Fruit fly (Drosophila melanogaster) whole organism, embryonic: ENCODE data around the gene CG3632.

Experiments
- ATbp ChIP-seq: fragments of 200-800 bp; sonication (Bioruptor generic); optimal IDR thresholded peaks from 2 replicates; lab custom pipeline; 2017; ENCODE audit warnings: missing biosample characterization, mild to moderate bottlenecking, missing genetic modification characterization, missing genetic modification reagents
- Antp ChIP-seq: fragments of 200-800 bp; sonication (Bioruptor generic); optimal IDR thresholded peaks from 3 replicates; lab custom pipeline; 2016; ENCODE audit warnings: missing biosample characterization, missing genetic modification characterization
- Blimp-1 ChIP-seq: fragments of 200-800 bp; sonication (Bioruptor generic); optimal IDR thresholded peaks from 3 replicates; lab custom pipeline; 2018; ENCODE audit warnings: missing biosample characterization, missing genetic modification characterization, mild to moderate bottlenecking, moderate library complexity, missing genetic modification reagents
- Bteb2 ChIP-seq: fragments of 200-800 bp; sonication (Bioruptor generic); optimal IDR thresholded peaks from 2 replicates; lab custom pipeline; 2016; ENCODE audit warnings: missing biosample characterization, missing genetic modification characterization
- CG11456 ChIP-seq: fragments of 200-800 bp; sonication (Bioruptor generic); IDR thresholded peaks from 3 replicates; pipeline ENCODE4 v1.3.6; 2022; ENCODE audit warnings: missing biosample characterization, missing genetic modification characterization
- CG11504 ChIP-seq: fragments of 200-800 bp; sonication (Bioruptor generic); optimal IDR thresholded peaks from 3 replicates; lab custom pipeline; 2019; ENCODE audit warnings: missing biosample characterization, mild to moderate bottlenecking, missing genetic modification characterization, moderate library complexity
- CG12071 ChIP-seq: fragments of 200-800 bp; sonication (Bioruptor generic); optimal IDR thresholded peaks from 3 replicates; lab custom pipeline; 2018; ENCODE audit warnings: missing biosample characterization, mild to moderate bottlenecking, missing genetic modification characterization
- CG12155 ChIP-seq: fragments of 200-800 bp; sonication (Bioruptor generic); optimal IDR thresholded peaks from 3 replicates; lab custom pipeline; 2016; ENCODE audit warnings: missing biosample characterization, missing genetic modification characterization
- CG13424 ChIP-seq: fragments of 200-800 bp; sonication (Bioruptor generic); optimal IDR thresholded peaks from 2 replicates; lab custom pipeline; 2019; ENCODE audit warnings: missing biosample characterization, mild to moderate bottlenecking, missing genetic modification characterization, moderate library complexity
- CG14014 ChIP-seq: fragments of 200-800 bp; sonication (Bioruptor generic); IDR thresholded peaks from 2 replicates; pipeline ENCODE4 v1.3.6; 2022; ENCODE audit warnings: missing biosample characterization, missing genetic modification characterization
- CG15011 ChIP-seq: fragments of 200-800 bp; sonication (Bioruptor generic); optimal IDR thresholded peaks from 3 replicates; lab custom pipeline; 2018; ENCODE audit warnings: missing biosample characterization, mild to moderate bottlenecking, missing genetic modification characterization
- CG17186 ChIP-seq: fragments of 200-800 bp; sonication (Bioruptor generic); optimal IDR thresholded peaks from 3 replicates; lab custom pipeline; 2017; ENCODE audit warnings: missing biosample characterization, missing genetic modification reagents, missing genetic modification characterization
- CG17829 ChIP-seq: fragments of 200-800 bp; optimal IDR thresholded peaks from 2 replicates; lab custom pipeline; 2019; ENCODE audit warnings: missing biosample characterization, mild to moderate bottlenecking, missing genetic modification characterization, moderate library complexity
- CG2116 ChIP-seq: fragments of 200-800 bp; sonication (Bioruptor generic); optimal IDR thresholded peaks from 3 replicates; lab custom pipeline; 2018; ENCODE audit warnings: missing biosample characterization, mild to moderate bottlenecking, missing genetic modification characterization
- CG2199 ChIP-seq: fragments of 200-800 bp; sonication (Bioruptor generic); IDR thresholded peaks from 3 replicates; pipeline ENCODE4 v1.3.6; 2022; ENCODE audit warnings: missing biosample characterization, missing genetic modification characterization
- CG2202 ChIP-seq: fragments of 200-800 bp; sonication (Bioruptor generic); optimal IDR thresholded peaks from 2 replicates; lab custom pipeline; 2018; ENCODE audit warnings: missing biosample characterization, mild to moderate bottlenecking, missing genetic modification characterization
- CG3726 ChIP-seq: fragments of 200-800 bp; sonication (Bioruptor generic); IDR thresholded peaks from 3 replicates; pipeline ENCODE4, ENCODE4 v1.3.6; 2022; ENCODE audit warnings: missing biosample characterization, missing genetic modification characterization
- CG4360 ChIP-seq: fragments of 200-800 bp; sonication (Bioruptor generic); IDR thresholded peaks from 2 replicates; pipeline ENCODE4 v1.3.6; 2022; ENCODE audit warnings: missing biosample characterization, missing genetic modification characterization
- CG4404 ChIP-seq: fragments of 200-800 bp; sonication (Bioruptor generic); IDR thresholded peaks from 2 replicates; pipeline ENCODE4 v1.3.6; 2022; ENCODE audit warnings: missing biosample characterization, missing genetic modification characterization
- CG6654 ChIP-seq: fragments of 200-800 bp; sonication (Bioruptor generic); optimal IDR thresholded peaks from 2 replicates; lab custom pipeline; 2017; ENCODE audit warnings: missing biosample characterization, mild to moderate bottlenecking, missing genetic modification characterization
- CG9817 ChIP-seq: fragments of 200-800 bp; sonication (Bioruptor generic); optimal IDR thresholded peaks from 2 replicates; lab custom pipeline; 2018; ENCODE audit warnings: missing biosample characterization, mild to moderate bottlenecking, missing genetic modification characterization, moderate library complexity
- CTCF ChIP-seq: fragments of 200-800 bp; sonication (Bioruptor generic); optimal IDR thresholded peaks from 2 replicates; lab custom pipeline; 2017; ENCODE audit warnings: missing biosample characterization, mild to moderate bottlenecking, missing genetic modification characterization, moderate library complexity
- Chrac-16 ChIP-seq: fragments of 200-800 bp; sonication (Bioruptor generic); optimal IDR thresholded peaks from 3 replicates; lab custom pipeline; 2016; ENCODE audit warnings: missing biosample characterization, missing genetic modification characterization
- D ChIP-seq, 2 experiments: fragments of 200-800 bp in 1 of 2; fragments of >200 bp in 1 of 2; sonication (Bioruptor generic) in 1 of 2; optimal IDR thresholded peaks; 2 replicates in 1 of 2; 3 replicates in 1 of 2; lab custom pipeline; 2017; ENCODE audit warnings: mild to moderate bottlenecking in 1 of 2, missing biosample characterization in 1 of 2, missing genetic modification characterization in 1 of 2, missing genetic modification reagents in 1 of 2
- Eip74EF ChIP-seq, 2 experiments: fragments of 200-800 bp in 1 of 2; fragments of >200 bp in 1 of 2; sonication (Bioruptor generic) in 1 of 2; optimal IDR thresholded peaks; 2 replicates each; lab custom pipeline; 2017 to 2019; ENCODE audit warnings: missing biosample characterization in 2 of 2, missing genetic modification characterization in 2 of 2, mild to moderate bottlenecking in 1 of 2, moderate library complexity in 1 of 2
- HmgD ChIP-seq: fragments of 200-800 bp; sonication (Bioruptor generic); optimal IDR thresholded peaks from 3 replicates; lab custom pipeline; 2016; ENCODE audit warnings: missing biosample characterization, missing genetic modification characterization
- Kr ChIP-seq: fragments of 200-800 bp; sonication (Bioruptor generic); optimal IDR thresholded peaks from 2 replicates; lab custom pipeline; 2017; ENCODE audit warnings: missing biosample characterization, mild to moderate bottlenecking, missing genetic modification characterization
- Lhr ChIP-seq: fragments of 200-800 bp; sonication (Bioruptor generic); optimal IDR thresholded peaks from 3 replicates; lab custom pipeline; 2017; ENCODE audit warnings: mild to moderate bottlenecking, missing biosample characterization, missing genetic modification reagents, missing genetic modification characterization
- Neu2 ChIP-seq: fragments of 200-800 bp; sonication (Bioruptor generic); optimal IDR thresholded peaks from 3 replicates; lab custom pipeline; 2016; ENCODE audit warnings: missing biosample characterization, missing genetic modification characterization, borderline replicate concordance
- Tbp ChIP-seq: fragments of >200 bp; optimal IDR thresholded peaks from 2 replicates; lab custom pipeline; 2018; ENCODE audit warnings: missing biosample characterization, missing genetic modification characterization
- Usf ChIP-seq: fragments of 200-800 bp; sonication (Bioruptor generic); optimal IDR thresholded peaks from 2 replicates; lab custom pipeline; 2017; ENCODE audit warnings: missing genotype, missing biosample characterization, missing genetic modification characterization
- ab ChIP-seq: fragments of 200-800 bp; sonication (Bioruptor generic); optimal IDR thresholded peaks from 2 replicates; lab custom pipeline; 2016; ENCODE audit warnings: missing biosample characterization, missing genetic modification characterization
- exex ChIP-seq: fragments of 200-800 bp; sonication (Bioruptor generic); optimal IDR thresholded peaks from 4 replicates; lab custom pipeline; 2018; ENCODE audit warnings: missing biosample characterization, mild to moderate bottlenecking, missing genetic modification characterization, moderate library complexity
- fru ChIP-seq: fragments of >200 bp; optimal IDR thresholded peaks from 2 replicates; lab custom pipeline; 2017
- hb ChIP-seq: fragments of 200-800 bp; sonication (Bioruptor generic); IDR thresholded peaks from 3 replicates; pipeline ENCODE4 v1.3.6; 2022; ENCODE audit warnings: missing biosample characterization, missing genetic modification characterization; ENCODE audit not compliant: partially characterized antibody
- her ChIP-seq: fragments of 200-800 bp; sonication (Bioruptor generic); optimal IDR thresholded peaks from 2 replicates; lab custom pipeline; 2016; ENCODE audit warnings: missing biosample characterization, missing genetic modification characterization
- ind ChIP-seq: fragments of 200-800 bp; sonication (Bioruptor generic); optimal IDR thresholded peaks from 3 replicates; lab custom pipeline; 2016; ENCODE audit warnings: missing biosample characterization, missing genetic modification characterization
- jing ChIP-seq: fragments of 200-800 bp; sonication (Bioruptor generic); optimal IDR thresholded peaks from 2 replicates; lab custom pipeline; 2018; ENCODE audit warnings: missing biosample characterization, mild to moderate bottlenecking, missing genetic modification characterization
- jumu ChIP-seq: fragments of 200-800 bp; sonication (Bioruptor generic); optimal IDR thresholded peaks from 3 replicates; lab custom pipeline; 2016; ENCODE audit warnings: missing biosample characterization, missing genetic modification characterization
- klu ChIP-seq: fragments of 200-800 bp; sonication (Bioruptor generic); IDR thresholded peaks from 2 replicates; pipeline ENCODE4 v1.3.6; 2022; ENCODE audit warnings: missing biosample characterization, missing genetic modification characterization
- nmo ChIP-seq: fragments of 200-800 bp; sonication (Bioruptor generic); optimal IDR thresholded peaks from 2 replicates; lab custom pipeline; 2018; ENCODE audit warnings: missing biosample characterization, mild to moderate bottlenecking, missing genetic modification characterization, moderate library complexity
- pan ChIP-seq, 4 experiments: fragments of >200 bp in 3 of 4; fragments of 200-800 bp in 1 of 4; sonication (Bioruptor generic) in 1 of 4; optimal IDR thresholded peaks in 3 of 4; IDR thresholded peaks in 1 of 4; 2 replicates each; pipeline versions ENCODE4 v1.3.6 to Lab custom; 2017 to 2022; ENCODE audit warnings: missing biosample characterization in 2 of 4, missing genetic modification characterization in 2 of 4, mixed read lengths in 1 of 4
- pita ChIP-seq: fragments of 200-800 bp; sonication (Bioruptor generic); optimal IDR thresholded peaks from 2 replicates; lab custom pipeline; 2017; ENCODE audit warnings: missing biosample characterization, mild to moderate bottlenecking, missing genetic modification characterization
- repo ChIP-seq: fragments of 200-800 bp; sonication (Bioruptor generic); optimal IDR thresholded peaks from 2 replicates; lab custom pipeline; 2016; ENCODE audit warnings: missing biosample characterization, missing genetic modification characterization
- row ChIP-seq: fragments of 200-800 bp; sonication (Bioruptor generic); IDR thresholded peaks from 3 replicates; pipeline ENCODE4 v1.3.6; 2022; ENCODE audit warnings: missing biosample characterization, missing genetic modification characterization
- slou ChIP-seq: fragments of 200-800 bp; sonication (Bioruptor generic); optimal IDR thresholded peaks from 3 replicates; lab custom pipeline; 2016; ENCODE audit warnings: missing biosample characterization, missing genetic modification characterization
- tio ChIP-seq: fragments of 200-800 bp; sonication (Bioruptor generic); optimal IDR thresholded peaks from 2 replicates; lab custom pipeline; 2017; ENCODE audit warnings: missing biosample characterization, missing genetic modification characterization, inconsistent platforms
- tna ChIP-seq: fragments of 200-800 bp; sonication (Bioruptor generic); IDR thresholded peaks from 2 replicates; pipeline ENCODE4 v1.3.6; 2022; ENCODE audit warnings: missing biosample characterization, missing genetic modification characterization; ENCODE audit not compliant: partially characterized antibody
- z ChIP-seq: fragments of 200-800 bp; sonication (Bioruptor generic); IDR thresholded peaks from 3 replicates; pipeline ENCODE4 v1.3.6; 2022; ENCODE audit warnings: missing biosample characterization, missing genetic modification characterization

CG3632 gene

dm6 chrX:16279340-16279941 is 17.0 kb upstream of the CG3632 start (continued):
- TF ChIP-seq Tbp (no peak), exex (tag; lab: Kevin White, UChicago) (no peak), Bteb2 (peak; percentile 22), Lhr (peak; percentile 39), Antp (GFP tag; lab: Kevin White, UChicago) (peak; percentile 95), pita (no peak), CG3726 (GFP tag; lab: Robert Waterston, UW) (peak; percentile 86; the same call in 1 of the 3 replicates), her (GFP tag; lab: Kevin White, UChicago) (peak; percentile 45), CG4404 (GFP tag; lab: Robert Waterston, UW) (peak; percentile 91), hb (GFP tag; lab: Robert Waterston, UW) (no peak), row (GFP tag; lab: Robert Waterston, UW) (peak; percentile 92), Eip74EF (GFP tag; optimal IDR thresholded peaks at IDR 0.05; lab: Kevin White, UChicago) (peak in 1 of 2 experiments; percentile 56), Blimp-1 (GFP tag; lab: Kevin White, UChicago) (peak; percentile 68), CG9817 (tag; lab: Kevin White, UChicago) (peak; percentile 72), tio (GFP tag; lab: Kevin White, UChicago) (peak; percentile 71), CG14014 (peak; percentile 82), ab (peak; percentile 43), z (GFP tag; lab: Robert Waterston, UW) (no peak), jumu (GFP tag; lab: Kevin White, UChicago) (peak; percentile 93), repo (GFP tag; lab: Kevin White, UChicago) (peak; percentile 22), CG2202 (tag; lab: Kevin White, UChicago) (peak; percentile 39), HmgD (GFP tag; lab: Kevin White, UChicago) (peak; percentile 41), CG17186 (peak; percentile 22), slou (peak; percentile 30), ATbp (GFP tag; lab: Kevin White, UChicago) (peak; percentile 81), Usf (GFP tag; lab: Kevin White, UChicago) (peak; percentile 68), tna (no peak), Kr (no peak), CG12071 (GFP tag; lab: Kevin White, UChicago) (peak; percentile 70), CG6654 (GFP tag; lab: Kevin White, UChicago) (peak; percentile 72), CG2199 (GFP tag; lab: Robert Waterston, UW) (peak; percentile 84), CG17829 (tag; lab: Kevin White, UChicago) (peak; percentile 59), Neu2 (GFP tag; lab: Kevin White, UChicago) (no peak), nmo (peak; percentile 94), CG12155 (GFP tag; lab: Kevin White, UChicago) (peak; percentile 69), CG11504 (tag; lab: Kevin White, UChicago) (peak; percentile 89), pan (optimal IDR thresholded peaks at IDR 0.05; lab: Kevin White, UChicago) (no peak), pan (GFP tag; optimal IDR thresholded peaks at IDR 0.05 in 1 of 2, IDR thresholded peaks at IDR 0.05 in 1 of 2) (peak in 1 of 2 experiments; percentile 88), jing (GFP tag; lab: Kevin White, UChicago) (peak; percentile 70), CG2116 (GFP tag; lab: Kevin White, UChicago) (peak; percentile 21), CG15011 (GFP tag; lab: Kevin White, UChicago) (peak; percentile 38), CG13424 (tag; lab: Kevin White, UChicago) (peak; percentile 75), Chrac-16 (GFP tag; lab: Kevin White, UChicago) (peak; percentile 74), CG4360 (GFP tag; lab: Robert Waterston, UW) (0 out of 2 replicates have a peak, but pooled peaks have one; percentile 18), fru (no peak), klu (GFP tag; lab: Robert Waterston, UW) (peak; percentile 76), ind (GFP tag; lab: Kevin White, UChicago) (peak; percentile 89), CTCF (peak; percentile 48), CG11456 (GFP tag; lab: Robert Waterston, UW) (peak; percentile 94), D (optimal IDR thresholded peaks at IDR 0.05; lab: Kevin White, UChicago) (no peak), D (GFP tag; optimal IDR thresholded peaks at IDR 0.05; lab: Kevin White, UChicago) (peak; percentile 70)
